Fruit fly (Drosophila melanogaster): Measurements from ENCODE around the gene Zip71B.

Zip71B gene

dm6 chr3L:15011638-15012335 lies 19.7 kb downstream of the Zip71B start (continued):
- TF ChIP-seq schlank (tag; optimal IDR thresholded peaks at IDR 0.05) (no peak), CG12942 (GFP tag; optimal IDR thresholded peaks at IDR 0.05) (peak; percentile 57), B-H1 (GFP tag; IDR thresholded peaks at IDR 0.05) (peak; percentile 49), fd3F (GFP tag; optimal IDR thresholded peaks at IDR 0.05) (peak; percentile 68), Awh (GFP tag; IDR thresholded peaks at IDR 0.05) (peak; percentile 65), CG10267 (tag; optimal IDR thresholded peaks at IDR 0.05) (peak; percentile 83), Pdp1 (GFP tag; optimal IDR thresholded peaks at IDR 0.05) (peak; percentile 49 to 65), dmrt99B (tag; optimal IDR thresholded peaks at IDR 0.05) (peak; percentile 87), ato (GFP tag; IDR thresholded peaks at IDR 0.05; ENCODE audit: partially characterized antibody) (no peak), pan (optimal IDR thresholded peaks at IDR 0.05) (no peak), pan (GFP tag; optimal IDR thresholded peaks at IDR 0.05 in 1 of 2, IDR thresholded peaks at IDR 0.05 in 1 of 2) (peak in 1 of 2 experiments; percentile 84), shn (GFP tag; optimal IDR thresholded peaks at IDR 0.05) (no peak), Bdp1 (GFP tag; optimal IDR thresholded peaks at IDR 0.05) (peak; percentile 32), GATAe (GFP tag; conservative IDR thresholded peaks at IDR 0.05) (no peak), NfI (GFP tag; optimal IDR thresholded peaks at IDR 0.05) (peak; percentile 37), exex (tag; optimal IDR thresholded peaks at IDR 0.05) (peak; percentile 16), CG10321 (GFP tag; IDR thresholded peaks at IDR 0.05) (no peak), wdn (GFP tag; IDR thresholded peaks at IDR 0.05) (no peak), Aef1 (GFP tag; IDR thresholded peaks at IDR 0.05) (peak; percentile 52), CG15073 (GFP tag; optimal IDR thresholded peaks at IDR 0.05) (no peak), CG1233 (GFP tag; optimal IDR thresholded peaks at IDR 0.05) (peak; percentile 74), Ptx1 (GFP tag; IDR thresholded peaks at IDR 0.05) (peak; percentile 82), BEAF-32 (GFP tag; optimal IDR thresholded peaks at IDR 0.05) (no peak), Gsc (GFP tag; IDR thresholded peaks at IDR 0.05) (no peak), Trl (optimal IDR thresholded peaks at IDR 0.05) (no peak), Trl (GFP tag; optimal IDR thresholded peaks at IDR 0.05) (peak; percentile 3), Taf1 (GFP tag; IDR thresholded peaks at IDR 0.05) (peak; percentile 55; the same call in 1 of the 2 replicates), CG1529 (GFP tag; optimal IDR thresholded peaks at IDR 0.05) (peak; percentile 53), CG14965 (GFP tag; optimal IDR thresholded peaks at IDR 0.05; ENCODE audit: borderline replicate concordance) (no peak), pita (GFP tag; optimal IDR thresholded peaks at IDR 0.05) (no peak), Sin3A (optimal IDR thresholded peaks at IDR 0.05) (no peak), dan (GFP tag; IDR thresholded peaks at IDR 0.05) (no peak), run (tag; optimal IDR thresholded peaks at IDR 0.05) (peak; percentile 63), dmrt11E (tag; optimal IDR thresholded peaks at IDR 0.05) (peak; percentile 86), tap (tag; optimal IDR thresholded peaks at IDR 0.05) (peak; percentile 82), jigr1 (GFP tag; IDR thresholded peaks at IDR 0.05) (0 out of 3 replicates have a peak, but pooled peaks have one; percentile 18), CG4820 (GFP tag; optimal IDR thresholded peaks at IDR 0.05) (peak; percentile 75), CG9876 (GFP tag; optimal IDR thresholded peaks at IDR 0.05) (no peak), CG6272 (GFP tag; IDR thresholded peaks at IDR 0.05) (peak; percentile 37; the same call in 1 of the 2 replicates), CG2199 (GFP tag; IDR thresholded peaks at IDR 0.05) (peak; percentile 69; the same call in 1 of the 3 replicates), pum (GFP tag; optimal IDR thresholded peaks at IDR 0.05) (peak; percentile 47), CG9817 (tag; optimal IDR thresholded peaks at IDR 0.05) (peak; percentile 68), CG4360 (GFP tag; IDR thresholded peaks at IDR 0.05) (no peak), CG11398 (GFP tag; optimal IDR thresholded peaks at IDR 0.05) (no peak), CG10147 (GFP tag; optimal IDR thresholded peaks at IDR 0.05) (peak; percentile 76), Tbp (GFP tag; optimal IDR thresholded peaks at IDR 0.05) (no peak), bbx (GFP tag; IDR thresholded peaks at IDR 0.05; ENCODE audit: partially characterized antibody) (no peak), pfk (GFP tag; optimal IDR thresholded peaks at IDR 0.05) (no peak), CG4282 (GFP tag; optimal IDR thresholded peaks at IDR 0.05) (no peak), Dll (GFP tag; IDR thresholded peaks at IDR 0.05; ENCODE audit: partially characterized antibody) (no peak), Sry-δ (GFP tag; optimal IDR thresholded peaks at IDR 0.05) (no peak)
